Fruit fly (Drosophila melanogaster) whole organism, wandering third instar larva: ENCODE results near the gene CG14721.

ENCODE experiments used
- Abd-B ChIP-seq: fragments of >200 bp; optimal IDR thresholded peaks from 2 replicates; lab custom pipeline; 2017; ENCODE audit warnings: missing biosample characterization, missing genetic modification characterization
- CrebA ChIP-seq: fragments of 200-800 bp; sonication (Bioruptor generic); optimal IDR thresholded peaks from 2 replicates; lab custom pipeline; 2016; ENCODE audit warnings: missing biosample characterization, mild to moderate bottlenecking, missing genetic modification characterization, borderline replicate concordance
- Dfd ChIP-seq: fragments of >200 bp; optimal IDR thresholded peaks from 2 replicates; lab custom pipeline; 2017; ENCODE audit warnings: missing biosample characterization, missing genetic modification characterization
- Dif ChIP-seq: fragments of 200-275, 200-300 bp; sonication (Bioruptor generic); optimal IDR thresholded peaks from 2 replicates; lab custom pipeline; 2018; ENCODE audit warnings: missing biosample characterization, missing genetic modification characterization; ENCODE audit not compliant: partially characterized antibody
- GATAd ChIP-seq: sonication (Bioruptor generic); optimal IDR thresholded peaks from 2 replicates; lab custom pipeline; 2016; ENCODE audit warnings: missing biosample characterization, missing genetic modification characterization
- HLH106 ChIP-seq: fragments of 200-800 bp; optimal IDR thresholded peaks from 3 replicates; lab custom pipeline; 2019; ENCODE audit warnings: missing biosample characterization, mild to moderate bottlenecking, missing genetic modification characterization, moderate library complexity
- Hnf4 ChIP-seq: fragments of 200-800 bp; sonication (Bioruptor generic); optimal IDR thresholded peaks from 2 replicates; lab custom pipeline; 2016; ENCODE audit warnings: missing biosample characterization, mild to moderate bottlenecking, missing genetic modification characterization
- Hr78 ChIP-seq: fragments of >200 bp; optimal IDR thresholded peaks from 2 replicates; lab custom pipeline; 2017; ENCODE audit warnings: missing biosample characterization, missing genetic modification characterization
- Hr83 ChIP-seq: fragments of 200-300 bp; sonication (Bioruptor generic); optimal IDR thresholded peaks from 2 replicates; lab custom pipeline; 2016; ENCODE audit warnings: missing biosample characterization, mild to moderate bottlenecking, missing genetic modification characterization, moderate library complexity; ENCODE audit not compliant: poor library complexity, severe bottlenecking
- Mio ChIP-seq: sonication (Bioruptor generic); optimal IDR thresholded peaks from 2 replicates; lab custom pipeline; 2016; ENCODE audit warnings: missing biosample characterization, missing genetic modification characterization
- Myc ChIP-seq: fragments of >200 bp; optimal IDR thresholded peaks from 2 replicates; lab custom pipeline; 2017
- N ChIP-seq: fragments of >200 bp; optimal IDR thresholded peaks from 2 replicates; lab custom pipeline; 2018; ENCODE audit warnings: missing biosample characterization, missing external identifiers, missing genetic modification characterization
- OdsH ChIP-seq: fragments of 200-800 bp; sonication (Bioruptor generic); optimal IDR thresholded peaks from 2 replicates; lab custom pipeline; 2016; ENCODE audit warnings: missing biosample characterization, mild to moderate bottlenecking, missing genetic modification characterization
- Rel ChIP-seq, 2 experiments: fragments of 200-800 bp; sonication (Bioruptor generic) in 1 of 2; optimal IDR thresholded peaks; 2 replicates in 1 of 2; 3 replicates in 1 of 2; lab custom pipeline; 2016 to 2019; ENCODE audit warnings: mild to moderate bottlenecking in 2 of 2, missing biosample characterization in 2 of 2, missing genetic modification characterization in 2 of 2, moderate library complexity in 1 of 2
- Vsx2 ChIP-seq: fragments of 200-300, 225-300 bp; sonication (Bioruptor generic); optimal IDR thresholded peaks from 2 replicates; lab custom pipeline; 2018; ENCODE audit warnings: missing biosample characterization, missing genetic modification characterization; ENCODE audit not compliant: partially characterized antibody
- dl ChIP-seq, 2 experiments: fragments of 175-275, 200-275 bp in 1 of 2; fragments of 200-275 bp in 1 of 2; sonication (Bioruptor generic); optimal IDR thresholded peaks; lab custom pipeline; 2018; ENCODE audit warnings: mild to moderate bottlenecking in 2 of 2, missing biosample characterization in 2 of 2, missing genetic modification characterization in 2 of 2, moderate library complexity in 2 of 2; ENCODE audit not compliant: partially characterized antibody in 2 of 2, insufficient read depth in 1 of 2
- dmrt93B ChIP-seq: fragments of 200-800 bp; sonication (Bioruptor generic); optimal IDR thresholded peaks from 2 replicates; lab custom pipeline; 2018; ENCODE audit warnings: missing biosample characterization, mild to moderate bottlenecking, missing genetic modification characterization
- dsf ChIP-seq: sonication (Bioruptor generic); optimal IDR thresholded peaks from 2 replicates; lab custom pipeline; 2016; ENCODE audit warnings: missing biosample characterization, missing genetic modification characterization, borderline replicate concordance
- ey ChIP-seq: fragments of 200-800 bp; sonication (Bioruptor generic); optimal IDR thresholded peaks from 2 replicates; lab custom pipeline; 2016; ENCODE audit warnings: missing biosample characterization, missing genetic modification characterization
- foxo ChIP-seq, 2 experiments: fragments of 200-800 bp; sonication (Bioruptor generic); optimal IDR thresholded peaks; 2 replicates in 1 of 2; 3 replicates in 1 of 2; lab custom pipeline; 2016 to 2017; ENCODE audit warnings: missing biosample characterization in 2 of 2, missing genetic modification characterization in 2 of 2
- fru ChIP-seq: fragments of 200-800 bp; sonication (Bioruptor generic); optimal IDR thresholded peaks from 3 replicates; lab custom pipeline; 2016; ENCODE audit warnings: missing biosample characterization, mild to moderate bottlenecking, missing genetic modification characterization
- h ChIP-seq: fragments of 200-800 bp; sonication (Bioruptor generic); optimal IDR thresholded peaks from 3 replicates; lab custom pipeline; 2016; ENCODE audit warnings: missing biosample characterization, mild to moderate bottlenecking, missing genetic modification characterization
- jim ChIP-seq: fragments of 175-275, 200-325 bp; sonication (Bioruptor generic); optimal IDR thresholded peaks from 2 replicates; lab custom pipeline; 2016; ENCODE audit warnings: missing biosample characterization, mild to moderate bottlenecking, missing genetic modification characterization
- lola ChIP-seq: fragments of >200 bp; optimal IDR thresholded peaks from 2 replicates; lab custom pipeline; 2017; ENCODE audit warnings: missing biosample characterization, missing genetic modification characterization
- pan ChIP-seq: fragments of >200 bp; optimal IDR thresholded peaks from 2 replicates; lab custom pipeline; 2017
- sage ChIP-seq: fragments of 200-800 bp; sonication (Bioruptor generic); optimal IDR thresholded peaks from 2 replicates; lab custom pipeline; 2016; ENCODE audit warnings: missing biosample characterization, mild to moderate bottlenecking, missing genetic modification characterization
- sv ChIP-seq: fragments of 200-800 bp; sonication (Bioruptor generic); optimal IDR thresholded peaks from 3 replicates; lab custom pipeline; 2016; ENCODE audit warnings: missing biosample characterization, missing genetic modification characterization
- tai ChIP-seq: sonication (Bioruptor generic); optimal IDR thresholded peaks from 2 replicates; lab custom pipeline; 2016; ENCODE audit warnings: missing biosample characterization, missing genetic modification characterization

CG14721 gene

DNA sequence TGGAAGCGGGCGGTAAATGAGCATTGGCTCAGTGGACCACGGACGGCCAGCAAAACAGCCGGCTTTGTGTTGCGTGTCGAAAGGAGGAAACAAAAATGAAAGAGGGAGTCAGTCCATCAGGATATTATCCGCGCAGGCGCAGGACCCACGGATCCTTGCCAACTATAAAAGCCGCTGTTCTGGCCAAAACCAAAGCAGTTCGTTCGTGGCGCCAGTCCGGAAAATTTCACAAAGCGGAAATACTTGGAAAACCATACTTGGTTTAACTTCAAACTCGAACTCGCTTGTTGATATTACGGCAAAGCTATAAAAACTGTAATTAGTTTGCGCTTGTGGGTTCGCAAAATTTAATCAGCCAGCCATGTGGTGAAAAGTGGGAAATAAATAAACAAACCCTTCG, 13.7 kb upstream of the CG14721 start, which contains the start of gene CG12594:
TSS of gene CG12594 (plus strand) at position 142 of the 400 bp plus-strand sequence.
- TF ChIP-seq Dif (GFP tag; lab: Kevin White, UChicago) (no peak), Myc (lab: Kevin White, UChicago) (no peak), sv (GFP tag; lab: Kevin White, UChicago) (no peak), tai (GFP tag; lab: Kevin White, UChicago) (no peak), OdsH (no peak), dsf (no peak), Hr78 (no peak), ey (GFP tag; lab: Kevin White, UChicago) (no peak), lola (GFP tag; lab: Kevin White, UChicago) (no peak), CrebA (GFP tag; lab: Kevin White, UChicago) (no peak), Dfd (GFP tag; lab: Kevin White, UChicago) (no peak), Hr83 (GFP tag; lab: Kevin White, UChicago) (no peak), Mio (no peak), dl (GFP tag; optimal IDR thresholded peaks at IDR 0.05; lab: Kevin White, UChicago; ENCODE audit: insufficient read depth in 1 of 2, partially characterized antibody in 2 of 2) (no peak), Vsx2 (GFP tag; lab: Kevin White, UChicago) (no peak)

DNA sequence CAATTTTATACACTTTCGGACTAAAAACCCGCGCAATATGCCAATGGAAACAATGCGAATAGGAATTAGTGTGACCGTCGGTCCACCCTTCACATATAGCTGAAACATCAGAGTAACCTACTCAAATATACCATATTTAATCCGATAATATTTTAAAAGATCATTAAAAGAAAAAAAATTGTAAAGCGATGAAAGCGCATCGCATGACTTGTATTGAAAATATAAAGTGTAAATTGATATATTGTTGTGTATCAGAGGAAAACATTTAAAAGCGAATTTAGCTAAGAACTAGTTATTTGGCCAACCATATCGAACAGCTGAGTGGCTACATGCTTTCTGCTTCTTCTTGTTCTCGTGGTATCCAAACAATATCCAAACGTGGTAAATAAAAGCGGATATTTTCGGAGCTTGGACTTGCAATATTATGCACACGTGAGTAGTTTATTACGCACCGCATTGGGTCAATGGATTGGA, 6.5 kb downstream of the CG14721 start, which contains the start of the genes Blm and CG14722:
TSS of gene Blm (minus strand) at position 54 of the 474 bp plus-strand sequence.
TSS of gene CG14722 (plus strand) at position 161 of the 474 bp plus-strand sequence.
- TF ChIP-seq Rel (GFP tag; optimal IDR thresholded peaks at IDR 0.05; lab: Kevin White, UChicago) (no peak), Rel (tag; optimal IDR thresholded peaks at IDR 0.05; lab: Kevin White, UChicago) (peak; percentile 1), pan (lab: Kevin White, UChicago) (no peak), Myc (lab: Kevin White, UChicago) (peak; percentile 73)

dm6 chr3R:11749297-11750293, 14.3 kb downstream of the CG14721 start, which contains the start of gene CG6923:
CG6923 (minus strand) TSS chr3R:11750029.
- TF ChIP-seq Rel (GFP tag; optimal IDR thresholded peaks at IDR 0.05; lab: Kevin White, UChicago) (no peak), Rel (tag; optimal IDR thresholded peaks at IDR 0.05; lab: Kevin White, UChicago) (peak; percentile 73), N (GFP tag; lab: Kevin White, UChicago) (no peak), sage (no peak), sv (GFP tag; lab: Kevin White, UChicago) (no peak), dl (GFP tag; optimal IDR thresholded peaks at IDR 0.05; lab: Kevin White, UChicago; ENCODE audit: insufficient read depth in 1 of 2, partially characterized antibody in 2 of 2) (no peak), Myc (lab: Kevin White, UChicago) (peak; percentile 24), foxo (GFP tag; optimal IDR thresholded peaks at IDR 0.05; lab: Kevin White, UChicago) (peak in 1 of 2 experiments; percentile 3), jim (GFP tag; lab: Kevin White, UChicago) (no peak), dmrt93B (GFP tag; lab: Kevin White, UChicago) (no peak), Hr78 (no peak), Hr83 (GFP tag; lab: Kevin White, UChicago) (peak; percentile 2)

DNA sequence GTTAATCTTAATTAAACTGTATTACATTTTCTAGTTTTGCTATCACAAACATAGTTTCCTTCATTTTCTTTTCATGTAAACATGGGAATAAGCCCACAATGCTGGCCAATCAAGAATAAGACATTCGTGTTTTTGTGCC, 14.9 kb downstream of the CG14721 start, which contains the start of gene CG43062:
TSS of gene CG43062 (plus strand) at position 40 of the 139 bp plus-strand sequence.
- TF ChIP-seq jim (GFP tag; lab: Kevin White, UChicago) (no peak), Hr83 (GFP tag; lab: Kevin White, UChicago) (no peak), Hnf4 (no peak), foxo (GFP tag; optimal IDR thresholded peaks at IDR 0.05; lab: Kevin White, UChicago) (no peak), GATAd (GFP tag; lab: Kevin White, UChicago) (no peak), dmrt93B (GFP tag; lab: Kevin White, UChicago) (no peak), Abd-B (GFP tag; lab: Kevin White, UChicago) (no peak), HLH106 (tag; lab: Kevin White, UChicago) (no peak), OdsH (no peak), Myc (lab: Kevin White, UChicago) (no peak), h (GFP tag; lab: Kevin White, UChicago) (no peak), dsf (no peak), Vsx2 (GFP tag; lab: Kevin White, UChicago) (no peak), ey (GFP tag; lab: Kevin White, UChicago) (no peak), fru (GFP tag; lab: Kevin White, UChicago) (no peak)
